Worm (Caenorhabditis elegans): ENCODE data around the gene F54B11.10.

The F54B11.10 gene

DNA sequence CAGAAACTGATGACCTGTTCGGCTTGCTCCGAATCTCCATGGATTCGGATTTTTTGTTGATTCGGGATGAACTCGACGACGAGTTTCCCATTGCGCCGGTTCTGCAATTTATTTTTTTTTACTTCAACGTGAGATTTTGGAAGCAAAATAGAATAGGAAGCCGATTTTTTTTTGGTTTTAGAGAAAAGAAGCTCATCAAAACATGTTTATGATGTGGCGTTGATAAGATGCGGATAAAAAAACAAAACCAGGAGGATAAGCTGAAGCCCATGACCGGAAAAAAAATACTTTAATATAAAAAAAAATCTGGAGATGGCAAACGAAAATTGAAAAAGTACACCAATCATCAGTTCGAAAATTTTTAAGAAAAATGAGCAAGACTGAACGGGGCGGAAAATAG, 25.9 kb upstream of the F54B11.10 start, which contains the start of gene glb-20:
Gene glb-20 (minus strand): TSS at position 101 of the 400 bp plus-strand sequence.
- TF ChIP-seq ama-1 (optimal IDR thresholded peaks at IDR 0.05), result no peak
- TF ChIP-seq ceh-16 (tag; optimal IDR thresholded peaks at IDR 0.05), result no peak
- TF ChIP-seq fkh-10 (GFP tag; optimal IDR thresholded peaks at IDR 0.05), result no peak
- TF ChIP-seq ztf-11 (tag; optimal IDR thresholded peaks at IDR 0.05), result no peak
- TF ChIP-seq zag-1 (tag; optimal IDR thresholded peaks at IDR 0.05), result no peak
- no peak for TF ChIP-seq mml-1 (tag; optimal IDR thresholded peaks at IDR 0.05)
- no peak for TF ChIP-seq sea-2 (GFP tag; optimal IDR thresholded peaks at IDR 0.05)
- TF ChIP-seq ceh-28 (tag; optimal IDR thresholded peaks at IDR 0.05), result no peak
- no peak for TF ChIP-seq egl-5 (tag; optimal IDR thresholded peaks at IDR 0.05)
- no peak for TF ChIP-seq pha-4 (tag; optimal IDR thresholded peaks at IDR 0.05)
- TF ChIP-seq lin-39 (tag; optimal IDR thresholded peaks at IDR 0.05), result no peak
- TF ChIP-seq lin-15B (tag; optimal IDR thresholded peaks at IDR 0.05), result no peak
- TF ChIP-seq tbx-2 (tag; optimal IDR thresholded peaks at IDR 0.05), result no peak
- no peak for TF ChIP-seq nhr-11 (tag; optimal IDR thresholded peaks at IDR 0.05)
- no peak for TF ChIP-seq mdl-1 (tag; optimal IDR thresholded peaks at IDR 0.05)
- no peak for TF ChIP-seq nhr-23 (tag; optimal IDR thresholded peaks at IDR 0.05)
- no peak for TF ChIP-seq ceh-9 (tag; optimal IDR thresholded peaks at IDR 0.05)
- no peak for TF ChIP-seq unc-39 (tag; optimal IDR thresholded peaks at IDR 0.05)
- TF ChIP-seq ztf-4 (tag; optimal IDR thresholded peaks at IDR 0.05), result no peak

ce11 chrX:13558667-13559066, 23.3 kb upstream of the F54B11.10 start:
- TF ChIP-seq zag-1 (tag; optimal IDR thresholded peaks at IDR 0.05) (no peak), unc-62 (GFP tag; optimal IDR thresholded peaks at IDR 0.05) (no peak), ama-1 (optimal IDR thresholded peaks at IDR 0.05) (no peak), elt-2 (tag; optimal IDR thresholded peaks at IDR 0.05) (no peak), lin-39 (tag; optimal IDR thresholded peaks at IDR 0.05) (peak; percentile 2), elt-1 (tag; optimal IDR thresholded peaks at IDR 0.05) (no peak)

DNA sequence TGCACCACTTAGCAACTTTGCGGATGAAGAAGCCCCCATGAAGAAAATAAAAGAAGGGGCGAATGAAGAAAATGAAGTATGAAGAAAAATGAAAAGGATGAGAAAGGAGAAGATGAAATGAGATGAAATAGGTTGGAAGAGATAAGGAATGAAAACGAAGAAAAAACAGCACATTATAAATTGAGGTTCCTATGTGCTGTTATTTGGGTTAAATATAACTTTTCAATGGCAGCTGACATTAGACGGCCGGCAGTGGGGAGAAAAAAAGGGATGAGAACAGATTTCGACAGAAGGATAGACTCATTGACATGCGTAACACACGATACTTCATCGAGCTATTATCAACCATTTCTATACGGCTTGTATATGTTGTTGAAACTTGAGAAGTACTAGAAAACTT, 20.0 kb upstream of the F54B11.10 start:
- TF ChIP-seq fkh-2 (tag; optimal IDR thresholded peaks at IDR 0.05) (no peak), skn-1 (tag; optimal IDR thresholded peaks at IDR 0.05) (no peak), R02D3.7 (tag; optimal IDR thresholded peaks at IDR 0.05) (no peak), nhr-28 (tag; optimal IDR thresholded peaks at IDR 0.05) (no peak), nhr-11 (tag; optimal IDR thresholded peaks at IDR 0.05) (no peak), mdl-1 (tag; optimal IDR thresholded peaks at IDR 0.05) (no peak)

DNA sequence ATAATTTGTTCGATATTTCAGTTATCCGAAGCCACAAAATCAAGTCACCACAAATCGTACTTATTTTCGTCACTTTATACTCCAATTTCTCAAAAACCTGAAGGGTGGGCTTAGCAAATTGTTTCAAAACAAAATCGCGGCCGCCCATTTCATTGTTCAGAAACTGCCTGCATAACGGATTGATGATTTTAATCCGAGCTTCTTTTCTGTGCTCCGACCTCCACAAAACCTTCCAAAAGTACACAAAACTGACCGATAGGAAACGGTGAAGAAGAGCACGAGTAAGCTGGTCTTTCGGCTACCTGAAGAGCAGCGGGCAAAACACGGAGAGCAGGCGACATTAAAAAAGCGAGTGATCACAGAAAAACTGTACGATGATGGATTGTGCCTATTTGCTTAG, 15.5 kb upstream of the F54B11.10 start, which contains the start of gene R01E6.2:
Gene R01E6.2 (minus strand): TSS at position 101 of the 400 bp plus-strand sequence.
- no peak for TF ChIP-seq jun-1 (tag; optimal IDR thresholded peaks at IDR 0.05)
- TF ChIP-seq ceh-82 (tag; optimal IDR thresholded peaks at IDR 0.05), result no peak
- TF ChIP-seq nhr-28 (tag; optimal IDR thresholded peaks at IDR 0.05), result no peak
- no peak for TF ChIP-seq nhr-43 (tag; optimal IDR thresholded peaks at IDR 0.05; ENCODE audit: poor library complexity, severe bottlenecking)
- no peak for TF ChIP-seq mdl-1 (tag; optimal IDR thresholded peaks at IDR 0.05)
- no peak for TF ChIP-seq unc-62 (GFP tag; optimal IDR thresholded peaks at IDR 0.05)
- TF ChIP-seq daf-12 (tag; optimal IDR thresholded peaks at IDR 0.05), result no peak
- TF ChIP-seq ztf-4 (tag; optimal IDR thresholded peaks at IDR 0.05), result no peak
- no peak for TF ChIP-seq nhr-23 (tag; optimal IDR thresholded peaks at IDR 0.05)

- TF ChIP-seq nhr-43 (tag; optimal IDR thresholded peaks at IDR 0.05; ENCODE audit: poor library complexity, severe bottlenecking) (no peak), pqm-1 (tag; optimal IDR thresholded peaks at IDR 0.05) (no peak), ceh-82 (tag; optimal IDR thresholded peaks at IDR 0.05) (no peak), egl-27 (tag; optimal IDR thresholded peaks at IDR 0.05) (no peak), unc-39 (tag; optimal IDR thresholded peaks at IDR 0.05) (no peak), lsy-12 (tag; optimal IDR thresholded peaks at IDR 0.05) (no peak), fkh-2 (tag; optimal IDR thresholded peaks at IDR 0.05) (no peak), ztf-4 (tag; optimal IDR thresholded peaks at IDR 0.05) (no peak), skn-1 (tag; optimal IDR thresholded peaks at IDR 0.05) (no peak), R02D3.7 (tag; optimal IDR thresholded peaks at IDR 0.05) (no peak), sea-2 (GFP tag; optimal IDR thresholded peaks at IDR 0.05) (no peak), fkh-10 (GFP tag; optimal IDR thresholded peaks at IDR 0.05) (no peak), ceh-16 (tag; optimal IDR thresholded peaks at IDR 0.05) (no peak), nhr-25 (tag; optimal IDR thresholded peaks at IDR 0.05) (no peak), elt-3 (tag; optimal IDR thresholded peaks at IDR 0.05) (no peak), nfya-1 (tag; optimal IDR thresholded peaks at IDR 0.05; ENCODE audit: insufficient read depth) (no peak), eor-1 (tag; optimal IDR thresholded peaks at IDR 0.05) (no peak), ztf-11 (tag; optimal IDR thresholded peaks at IDR 0.05) (no peak)
Observed at ce11 chrX:13569854-13570253, 12.1 kb upstream of the F54B11.10 start, which contains the start of gene R01E6.7. R01E6.7 (minus strand) TSS chrX:13569954.

All from whole organism, L3 larva.